Fruit fly (Drosophila melanogaster): ENCODE results near the gene CG14969.

The CG14969 gene

DNA sequence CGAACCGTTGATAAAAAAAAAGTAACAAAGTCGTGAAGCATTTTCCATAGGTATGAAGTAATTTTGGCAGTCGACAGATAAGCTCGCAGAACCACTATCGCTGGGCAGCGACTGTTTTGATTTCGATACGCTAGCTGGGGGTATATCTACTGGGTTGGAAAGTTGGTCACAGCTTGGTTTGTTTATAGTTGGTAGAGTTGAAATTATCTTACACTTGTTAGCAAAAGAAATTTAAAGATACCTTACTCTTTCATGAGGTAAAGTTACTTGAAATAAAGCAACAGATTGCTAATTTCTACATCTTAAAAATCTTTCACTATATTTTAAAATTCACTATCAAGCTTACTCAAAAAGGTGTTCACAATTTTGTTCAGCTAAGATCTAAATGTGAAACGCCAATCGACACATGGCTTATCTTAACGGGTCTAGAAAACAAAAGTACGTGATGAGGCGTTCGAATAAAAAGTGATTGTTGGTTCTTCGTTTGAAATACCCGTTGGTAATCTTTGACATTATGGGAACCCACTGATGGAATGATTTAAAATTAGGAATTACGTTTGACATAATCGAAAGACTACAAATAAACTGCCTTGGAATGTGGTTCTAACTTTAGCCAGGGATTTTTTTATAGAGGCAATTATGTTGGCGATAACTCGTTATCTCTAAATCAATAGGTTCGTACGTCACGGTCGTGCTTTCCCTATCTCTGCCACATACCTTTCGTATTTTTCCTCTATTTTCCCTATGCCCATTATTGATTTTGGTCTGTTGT lies 16.0 kb upstream of the CG14969 start (continued):
- no peak for TF ChIP-seq CG16813 (GFP tag; IDR thresholded peaks at IDR 0.05; ENCODE audit: partially characterized antibody)
- TF ChIP-seq dan (GFP tag; IDR thresholded peaks at IDR 0.05) = no peak
- no peak for TF ChIP-seq CG13296 (GFP tag; optimal IDR thresholded peaks at IDR 0.05)
- TF ChIP-seq tgo (GFP tag; IDR thresholded peaks at IDR 0.05) = no peak
- TF ChIP-seq onecut (GFP tag; IDR thresholded peaks at IDR 0.05) = peak; percentile 27; the same call in 1 of the 2 replicates
- TF ChIP-seq CG13123 (GFP tag; optimal IDR thresholded peaks at IDR 0.05) = no peak
- no peak for TF ChIP-seq tx (GFP tag; optimal IDR thresholded peaks at IDR 0.05)
- no peak for TF ChIP-seq tio (GFP tag; optimal IDR thresholded peaks at IDR 0.05)
- 0 out of 2 replicates have a peak, but pooled peaks have one; percentile 9 for TF ChIP-seq sob (GFP tag; IDR thresholded peaks at IDR 0.05)
- TF ChIP-seq CG33213 (GFP tag; optimal IDR thresholded peaks at IDR 0.05) = no peak
- TF ChIP-seq CG4328 (GFP tag; optimal IDR thresholded peaks at IDR 0.05) = no peak
- no peak for TF ChIP-seq Sry-δ (GFP tag; optimal IDR thresholded peaks at IDR 0.05)
- no peak for TF ChIP-seq crc (GFP tag; optimal IDR thresholded peaks at IDR 0.05)
- peak; percentile 51 for TF ChIP-seq row (GFP tag; IDR thresholded peaks at IDR 0.05)
- TF ChIP-seq CG6654 (GFP tag; optimal IDR thresholded peaks at IDR 0.05) = no peak
- TF ChIP-seq Dek (tag; optimal IDR thresholded peaks at IDR 0.05) = no peak
- no peak for TF ChIP-seq sens (GFP tag)
- no peak for TF ChIP-seq ATbp (GFP tag; optimal IDR thresholded peaks at IDR 0.05)
- TF ChIP-seq fru (optimal IDR thresholded peaks at IDR 0.05) = no peak
- TF ChIP-seq CG10654 (GFP tag; optimal IDR thresholded peaks at IDR 0.05) = no peak
- no peak for TF ChIP-seq CG1832 (GFP tag; optimal IDR thresholded peaks at IDR 0.05)
- TF ChIP-seq Tbp (GFP tag; optimal IDR thresholded peaks at IDR 0.05) = no peak
- no peak for TF ChIP-seq nom (GFP tag; optimal IDR thresholded peaks at IDR 0.05)
- TF ChIP-seq CG18011 (GFP tag; optimal IDR thresholded peaks at IDR 0.05) = no peak
- no peak for TF ChIP-seq CTCF (GFP tag; optimal IDR thresholded peaks at IDR 0.05)
- TF ChIP-seq so (GFP tag; IDR thresholded peaks at IDR 0.05) = no peak
- TF ChIP-seq Ravus (GFP tag; IDR thresholded peaks at IDR 0.05) = no peak
- peak; percentile 91 for TF ChIP-seq exex (tag; optimal IDR thresholded peaks at IDR 0.05)
- no peak for TF ChIP-seq CG18619 (GFP tag; optimal IDR thresholded peaks at IDR 0.05)
- no peak for TF ChIP-seq CG6272 (GFP tag; IDR thresholded peaks at IDR 0.05)
- no peak for TF ChIP-seq CG4707 (GFP tag; optimal IDR thresholded peaks at IDR 0.05)
- no peak for TF ChIP-seq CG17361 (GFP tag; IDR thresholded peaks at IDR 0.05)
- no peak for TF ChIP-seq klu (GFP tag; IDR thresholded peaks at IDR 0.05)
- TF ChIP-seq D19B (GFP tag; optimal IDR thresholded peaks at IDR 0.05) = no peak
- no peak for TF ChIP-seq cad (GFP tag; optimal IDR thresholded peaks at IDR 0.05)
- TF ChIP-seq z (GFP tag; IDR thresholded peaks at IDR 0.05) = no peak
- no peak for TF ChIP-seq trem (tag; optimal IDR thresholded peaks at IDR 0.05)
- no peak for TF ChIP-seq CG33557 (GFP tag; optimal IDR thresholded peaks at IDR 0.05)
- peak; percentile 34; the same call in 2 of the 3 replicates for TF ChIP-seq dysf (GFP tag; IDR thresholded peaks at IDR 0.05)
- no peak for TF ChIP-seq jigr1 (GFP tag; IDR thresholded peaks at IDR 0.05)
- TF ChIP-seq kay (GFP tag; optimal IDR thresholded peaks at IDR 0.05) = no peak
- no peak for TF ChIP-seq repo (GFP tag; optimal IDR thresholded peaks at IDR 0.05)
- TF ChIP-seq NfI (GFP tag; optimal IDR thresholded peaks at IDR 0.05) = peak; percentile 6
- TF ChIP-seq ac (GFP tag; optimal IDR thresholded peaks at IDR 0.05) = no peak
- peak; percentile 3 for TF ChIP-seq odd (GFP tag; optimal IDR thresholded peaks at IDR 0.05)
- no peak for TF ChIP-seq cato (GFP tag; optimal IDR thresholded peaks at IDR 0.05; ENCODE audit: borderline replicate concordance)
- no peak for TF ChIP-seq Neu2 (GFP tag; optimal IDR thresholded peaks at IDR 0.05; ENCODE audit: borderline replicate concordance)
- no peak for TF ChIP-seq CG8944 (GFP tag; optimal IDR thresholded peaks at IDR 0.05)
- peak; percentile 11 for TF ChIP-seq mam (GFP tag; optimal IDR thresholded peaks at IDR 0.05)
- TF ChIP-seq ken (GFP tag; IDR thresholded peaks at IDR 0.05) = 0 out of 3 replicates have a peak, but pooled peaks have one; percentile 38
- no peak for TF ChIP-seq unc-4 (GFP tag; IDR thresholded peaks at IDR 0.05; ENCODE audit: partially characterized antibody)
- no peak for TF ChIP-seq CG30020 (tag; optimal IDR thresholded peaks at IDR 0.05)
